Worm (Caenorhabditis elegans): Measurements from ENCODE around the gene R02D5.24.

R02D5.24 gene

ce11 chrV:14546569-14546968, 45.4 kb downstream of the R02D5.24 start, which contains the start of gene C53A5.13:
Gene C53A5.13, plus strand, starts transcription at chrV:14546869.
- TF ChIP-seq lin-15B (tag; optimal IDR thresholded peaks at IDR 0.05) = no peak
- no peak for TF ChIP-seq elt-2 (tag; optimal IDR thresholded peaks at IDR 0.05)
- no peak for TF ChIP-seq nhr-23 (tag; optimal IDR thresholded peaks at IDR 0.05)
- TF ChIP-seq unc-39 (tag; optimal IDR thresholded peaks at IDR 0.05) = no peak
- TF ChIP-seq skn-1 (tag; optimal IDR thresholded peaks at IDR 0.05) = no peak

DNA sequence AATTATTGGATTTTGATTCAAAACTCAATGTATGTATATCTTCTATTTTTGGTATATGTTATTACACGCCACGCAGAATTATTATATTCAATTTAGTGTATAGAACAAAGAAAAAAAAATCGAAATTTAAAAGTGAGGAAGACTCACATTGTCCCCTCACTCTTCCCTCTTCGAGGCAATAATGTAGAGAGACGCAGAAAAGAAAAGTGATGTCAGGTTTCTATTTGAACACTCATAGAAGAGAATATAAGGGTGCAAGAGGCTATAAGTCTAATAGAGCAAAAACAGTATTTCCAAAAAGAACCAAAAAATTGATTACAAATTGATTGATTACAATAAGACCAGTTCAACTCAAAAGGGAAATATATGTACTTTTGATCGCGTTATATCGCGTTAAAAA, 47.4 kb downstream of the R02D5.24 start:
- TF ChIP-seq elt-2 (tag; optimal IDR thresholded peaks at IDR 0.05) (peak; percentile 7), nhr-12 (tag; optimal IDR thresholded peaks at IDR 0.05) (no peak)
